Fruit fly (Drosophila melanogaster): ENCODE data around the gene CSN3.
A peak's percentile ranks its signal among the peaks of the same experiment; 100 is the strongest.

CSN3 gene

dm6 chr3L:20817927-20818326 is 23.4 kb downstream of the CSN3 start, which contains the start of gene Mst77F:
TSS of gene Mst77F (minus strand) at chr3L:20818027.
- no peak for TF ChIP-seq CG17801 (GFP tag; optimal IDR thresholded peaks at IDR 0.05; ENCODE audit: partially characterized antibody)

DNA sequence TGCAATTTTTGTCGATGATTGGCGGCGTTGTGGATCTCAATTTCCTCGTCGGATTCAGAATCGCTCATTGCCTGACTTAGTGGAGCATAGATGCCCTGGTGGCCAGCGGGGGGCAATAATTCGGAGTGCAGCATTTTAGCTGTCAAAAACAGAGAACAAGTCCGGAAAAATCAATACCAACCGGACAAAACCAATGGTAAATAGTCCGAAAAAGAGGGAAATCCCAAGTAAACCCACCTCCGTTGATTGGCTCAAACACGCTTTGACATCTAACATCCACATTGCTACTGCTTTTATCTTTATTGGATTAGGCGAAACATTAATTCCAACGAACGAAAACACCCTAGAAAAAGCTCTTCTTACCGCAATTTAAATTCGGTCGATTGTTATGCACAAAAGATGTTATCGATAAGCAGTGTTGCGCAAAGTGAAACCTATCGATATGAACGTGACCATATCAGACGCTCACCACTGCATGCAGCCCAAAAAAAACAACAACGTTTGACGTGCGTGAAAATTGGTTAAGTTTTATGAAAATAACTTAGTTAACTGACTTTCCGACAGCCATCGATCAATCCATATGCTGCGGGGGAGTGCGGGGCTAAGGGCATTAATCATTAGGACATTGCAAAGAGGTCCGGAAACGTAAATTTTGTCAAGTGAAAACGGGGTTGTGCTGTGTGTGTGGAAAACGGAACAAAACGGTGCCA is 25.6 kb downstream of the CSN3 start, which contains the start of the genes CG3618 and Pka-R1:
Gene CG3618 (minus strand): TSS at position 410 of the 710 bp plus-strand sequence.
Gene Pka-R1 (plus strand): TSS at position 453 of the 710 bp plus-strand sequence.
- peak; percentile 67 for TF ChIP-seq CG17801 (GFP tag; optimal IDR thresholded peaks at IDR 0.05; ENCODE audit: partially characterized antibody)

DNA sequence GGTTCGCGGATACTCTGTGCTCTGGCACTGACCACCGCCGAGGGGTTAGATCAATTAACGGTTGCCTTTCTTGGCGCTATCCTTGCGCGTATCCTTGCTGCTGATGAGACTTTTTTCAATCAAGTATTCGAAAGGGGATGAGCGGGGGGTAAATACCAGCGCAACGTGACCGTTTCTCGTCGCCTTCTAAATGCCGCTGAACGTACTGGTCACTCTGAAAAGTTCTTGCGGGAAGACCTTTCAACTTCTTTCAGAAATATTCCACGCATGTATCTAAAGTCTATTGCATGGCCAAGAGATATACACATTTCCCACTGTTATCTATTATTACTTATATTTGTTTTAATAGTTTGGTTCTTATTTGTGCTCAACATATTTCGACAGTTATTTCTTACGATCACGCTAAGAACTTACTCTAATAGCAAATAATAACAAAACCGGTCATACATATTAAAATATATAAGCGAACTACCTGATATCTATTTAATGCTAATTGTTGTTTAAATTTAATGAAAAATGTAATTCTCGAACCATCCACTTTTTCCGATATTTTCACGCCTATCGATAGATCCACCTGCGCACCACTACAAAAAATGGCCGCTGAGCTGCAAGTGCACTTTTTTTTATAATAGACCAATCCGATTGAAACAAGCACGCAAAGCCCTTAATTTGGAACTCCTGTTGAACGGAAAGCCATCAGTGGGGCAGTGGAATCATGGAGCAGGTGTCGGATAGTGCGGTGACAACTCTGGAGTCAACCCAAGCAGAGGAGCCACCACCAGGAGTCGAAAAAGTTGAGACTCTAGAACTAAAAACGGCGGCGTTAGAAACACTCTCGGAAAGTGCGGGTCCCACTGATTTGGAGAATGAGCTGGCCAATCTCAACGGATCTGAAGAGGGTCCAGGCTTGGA is 32.0 kb downstream of the CSN3 start, which contains the start of the genes CG3634 and HIPP1:
Gene CG3634 (minus strand): TSS at position 185 of the 912 bp plus-strand sequence.
Gene HIPP1 (plus strand): TSS at position 582 of the 912 bp plus-strand sequence.
- TF ChIP-seq CG17801 (GFP tag; optimal IDR thresholded peaks at IDR 0.05; ENCODE audit: partially characterized antibody), result no peak

DNA sequence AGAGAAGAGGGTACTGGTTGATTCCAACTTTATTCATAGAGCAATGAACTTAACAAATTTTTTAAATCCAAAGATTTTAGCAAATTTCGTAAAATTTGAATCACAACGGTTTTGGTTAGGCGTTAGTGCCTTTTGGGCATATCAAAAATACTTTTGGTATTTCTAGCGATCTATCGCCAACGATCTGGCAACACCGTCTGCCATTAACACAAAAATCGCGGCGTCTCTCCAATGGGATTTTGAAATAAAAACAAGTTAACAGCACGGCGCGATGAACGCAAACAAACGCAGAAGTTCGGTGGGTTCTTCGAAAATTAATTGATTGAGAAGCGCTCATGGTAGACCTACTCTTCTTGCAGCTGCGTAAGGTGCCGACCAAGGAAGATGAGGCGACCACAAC is 41.2 kb downstream of the CSN3 start, which contains the start of gene Spc105R:
Gene Spc105R (plus strand): TSS at position 203 of the 400 bp plus-strand sequence.
- TF ChIP-seq CG17801 (GFP tag; optimal IDR thresholded peaks at IDR 0.05; ENCODE audit: partially characterized antibody), result no peak

DNA sequence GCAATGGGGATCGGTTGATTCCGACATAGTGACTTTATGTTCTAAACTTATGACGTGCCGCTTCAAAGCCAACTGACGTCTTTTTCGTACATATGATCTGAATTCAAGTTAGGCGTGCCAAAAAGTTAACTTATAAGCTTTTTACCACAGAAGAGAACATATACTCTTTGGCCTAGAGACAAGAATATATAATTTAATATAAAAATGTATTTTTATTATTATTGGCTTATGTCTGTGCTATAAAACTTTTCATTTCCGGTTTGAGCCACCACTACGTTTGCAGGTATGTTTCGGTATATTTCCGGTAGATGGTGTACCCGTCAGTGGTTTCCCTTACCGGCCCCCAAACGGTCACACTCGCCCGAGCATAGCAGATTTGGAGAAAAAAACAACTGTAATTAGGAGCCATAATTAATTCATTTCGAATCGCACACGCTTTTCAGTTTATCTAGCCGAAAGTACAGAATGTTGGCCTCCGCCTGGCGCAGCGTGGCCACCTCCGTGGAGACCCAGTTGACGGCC is 43.0 kb downstream of the CSN3 start, which contains the start of the genes CG3698 and tzn:
Gene CG3698 (minus strand): TSS at position 51 of the 522 bp plus-strand sequence.
Gene tzn (plus strand): TSS at position 321 of the 522 bp plus-strand sequence.
- TF ChIP-seq CG17801 (GFP tag; optimal IDR thresholded peaks at IDR 0.05; ENCODE audit: partially characterized antibody), result peak; percentile 80

- no peak for TF ChIP-seq CG17801 (GFP tag; optimal IDR thresholded peaks at IDR 0.05; ENCODE audit: partially characterized antibody)
These were observed 44.0 kb downstream of the CSN3 start for dm6 chr3L:20797379-20797778.

- TF ChIP-seq CG17801 (GFP tag; optimal IDR thresholded peaks at IDR 0.05; ENCODE audit: partially characterized antibody), result no peak
These were observed 44.6 kb downstream of the CSN3 start for dm6 chr3L:20796757-20797156.

DNA sequence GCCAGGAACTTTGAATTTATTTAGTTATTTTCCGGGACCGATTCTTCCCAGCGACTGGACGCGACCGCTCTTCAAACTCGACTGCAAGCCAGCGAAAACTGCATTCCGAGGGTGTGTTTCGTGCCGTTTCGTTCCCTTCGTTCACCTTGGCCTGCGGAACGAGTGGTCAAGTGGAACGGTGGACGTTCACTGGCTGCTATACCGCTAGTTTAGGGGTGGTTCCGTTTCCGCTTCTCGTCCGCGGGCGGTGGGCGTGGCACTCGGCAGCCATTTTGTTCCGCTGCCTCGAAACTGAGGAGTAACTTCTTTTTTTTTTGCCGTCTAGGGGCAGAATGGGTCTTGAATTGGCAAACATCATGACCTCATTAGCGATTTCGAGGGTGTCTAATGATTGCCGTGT is 48.7 kb downstream of the CSN3 start, which contains the start of gene Six4:
Gene Six4 (minus strand): TSS at position 85 of the 400 bp plus-strand sequence.
- no peak for TF ChIP-seq CG17801 (GFP tag; optimal IDR thresholded peaks at IDR 0.05; ENCODE audit: partially characterized antibody)

dm6 chr3L:20789299-20789698 is 52.1 kb downstream of the CSN3 start:
- TF ChIP-seq CG17801 (GFP tag; optimal IDR thresholded peaks at IDR 0.05; ENCODE audit: partially characterized antibody), result no peak
